Worm (Caenorhabditis elegans) whole organism, young adult: ENCODE measurements around the gene srw-117.

ENCODE experiments used
- B0035.1 ChIP-seq: sonication (generic microtip); optimal IDR thresholded peaks from 2 replicates; lab custom pipeline; 2016; ENCODE audit warnings: missing genetic modification characterization, mild to moderate bottlenecking, missing compliant biosample characterization, missing genotype, missing genetic modification reagents
- F57A8.1 ChIP-seq: fragments of 200-800 bp; sonication (Bioruptor generic); optimal IDR thresholded peaks from 2 replicates; lab custom pipeline; 2018; ENCODE audit warnings: mild to moderate bottlenecking, missing genetic modification characterization, moderate library complexity, missing compliant biosample characterization
- K12H6.12 ChIP-seq: fragments of 200-800 bp; sonication (Bioruptor generic); optimal IDR thresholded peaks from 2 replicates; lab custom pipeline; 2018; ENCODE audit warnings: mild to moderate bottlenecking, missing genetic modification characterization, missing compliant biosample characterization
- akir-1 ChIP-seq: fragments of 200-800 bp; sonication (Bioruptor generic); optimal IDR thresholded peaks from 2 replicates; lab custom pipeline; 2018; ENCODE audit warnings: mild to moderate bottlenecking, missing genetic modification characterization, moderate library complexity, missing compliant biosample characterization
- aptf-2 ChIP-seq: fragments of 200-800 bp; sonication (Bioruptor generic); conservative IDR thresholded peaks from 2 replicates; pipeline ENCODE4 v1.3.6; 2022; ENCODE audit warnings: missing genetic modification reagents, missing genetic modification characterization, missing compliant biosample characterization
- ceh-40 ChIP-seq: fragments of 200-800 bp; sonication (Bioruptor generic); IDR thresholded peaks from 2 replicates; pipeline ENCODE4 v1.3.6; 2022; ENCODE audit warnings: missing genetic modification characterization, missing compliant biosample characterization
- egl-18 ChIP-seq: fragments of 200-800 bp; sonication (Bioruptor generic); IDR thresholded peaks from 2 replicates; pipeline ENCODE4 v1.3.6; 2022; ENCODE audit warnings: missing genetic modification reagents, missing genetic modification characterization, missing compliant biosample characterization
- lsl-1 ChIP-seq: fragments of 200-800 bp; sonication (Bioruptor generic); optimal IDR thresholded peaks from 2 replicates; lab custom pipeline; 2018; ENCODE audit warnings: mild to moderate bottlenecking, missing genetic modification characterization, moderate library complexity, missing compliant biosample characterization
- lsy-27 ChIP-seq: sonication (generic microtip); optimal IDR thresholded peaks from 2 replicates; lab custom pipeline; 2017; ENCODE audit warnings: missing genetic modification characterization, mild to moderate bottlenecking, missing compliant biosample characterization, antibody characterized with exemption, missing genotype, borderline replicate concordance; ENCODE audit not compliant: insufficient read depth
- nfya-2 ChIP-seq: fragments of 200-800 bp; sonication (Bioruptor generic); IDR thresholded peaks from 2 replicates; pipeline ENCODE4 v1.3.6; 2022; ENCODE audit warnings: missing genetic modification reagents, missing genetic modification characterization, missing compliant biosample characterization
- rcor-1 ChIP-seq: fragments of 200-800 bp; sonication (Bioruptor generic); IDR thresholded peaks from 2 replicates; pipeline ENCODE4 v1.3.6; 2022; ENCODE audit warnings: missing genetic modification reagents, missing genetic modification characterization, missing compliant biosample characterization
- snpc-1.1 ChIP-seq: sonication (generic microtip); optimal IDR thresholded peaks from 2 replicates; lab custom pipeline; 2017; ENCODE audit warnings: missing genetic modification characterization, mild to moderate bottlenecking, missing compliant biosample characterization, antibody characterized with exemption, moderate library complexity, missing genotype, missing genetic modification reagents; ENCODE audit not compliant: insufficient read depth
- snpc-1.3 ChIP-seq: sonication (generic microtip); optimal IDR thresholded peaks from 2 replicates; lab custom pipeline; 2017; ENCODE audit warnings: missing genetic modification characterization, mild to moderate bottlenecking, missing compliant biosample characterization, antibody characterized with exemption, moderate library complexity, missing genotype, missing genetic modification reagents; ENCODE audit not compliant: insufficient read depth
- somi-1 ChIP-seq: fragments of 200-800 bp; sonication (Bioruptor generic); optimal IDR thresholded peaks from 2 replicates; lab custom pipeline; 2018; ENCODE audit warnings: mild to moderate bottlenecking, missing genetic modification characterization, missing compliant biosample characterization
- tbp1 ChIP-seq: fragments of 200-800 bp; sonication (Bioruptor generic); optimal IDR thresholded peaks from 2 replicates; lab custom pipeline; 2018; ENCODE audit warnings: mild to moderate bottlenecking, missing genetic modification characterization, missing compliant biosample characterization
- tlf-1 ChIP-seq: fragments of 200-800 bp; sonication (Bioruptor generic); optimal IDR thresholded peaks from 2 replicates; lab custom pipeline; 2018; ENCODE audit warnings: mild to moderate bottlenecking, missing genetic modification characterization, missing compliant biosample characterization

Gene srw-117

ce11 chrV:2941405-2941804, 41.8 kb downstream of the srw-117 start, which contains the start of gene srw-143:
Gene srw-143, minus strand, starts transcription at chrV:2941505.
- TF ChIP-seq akir-1: no peak
- TF ChIP-seq K12H6.12 (tag; lab: Kevin White, UChicago): no peak

ce11 chrV:2938497-2938896, 44.8 kb downstream of the srw-117 start, which contains the start of gene srw-141:
Gene srw-141, minus strand, starts transcription at chrV:2938597.
- TF ChIP-seq rcor-1 (GFP tag; lab: Robert Waterston, UW) (no peak), nfya-2 (GFP tag; lab: Robert Waterston, UW) (no peak), tlf-1 (GFP tag; lab: Kevin White, UChicago) (no peak), ceh-40 (GFP tag; lab: Robert Waterston, UW) (no peak), somi-1 (GFP tag; lab: Kevin White, UChicago) (no peak), snpc-1.3 (tag; lab: Kevin White, UChicago) (no peak), lsy-27 (no peak), B0035.1 (no peak), lsl-1 (no peak), F57A8.1 (GFP tag; lab: Kevin White, UChicago) (no peak)

- no peak for TF ChIP-seq tbp1 (GFP tag; lab: Kevin White, UChicago)
- TF ChIP-seq egl-18 (GFP tag; lab: Robert Waterston, UW): no peak
- TF ChIP-seq nfya-2 (GFP tag; lab: Robert Waterston, UW): no peak
- no peak for TF ChIP-seq snpc-1.1 (tag; lab: Kevin White, UChicago)
- TF ChIP-seq aptf-2 (GFP tag; lab: Robert Waterston, UW): no peak
Observed at ce11 chrV:2934075-2934474, 49.2 kb downstream of the srw-117 start, which contains the start of gene srh-247. Gene srh-247, minus strand, starts transcription at chrV:2934175.
